Worm (Caenorhabditis elegans) whole organism, young adult: ENCODE measurements around the gene ttll-5.

ENCODE experiments used
- B0035.1 ChIP-seq: sonication (generic microtip); optimal IDR thresholded peaks from 2 replicates; lab custom pipeline; 2016; ENCODE audit warnings: missing genetic modification characterization, mild to moderate bottlenecking, missing compliant biosample characterization, missing genotype, missing genetic modification reagents
- B0336.3 ChIP-seq: fragments of 200-800 bp; sonication (Bioruptor generic); IDR thresholded peaks from 2 replicates; pipeline ENCODE4 v1.3.6; 2022; ENCODE audit warnings: missing genetic modification characterization, missing compliant biosample characterization
- C06A6.2 ChIP-seq: fragments of 200-800 bp; sonication (Bioruptor generic); conservative IDR thresholded peaks from 2 replicates; pipeline ENCODE4 v1.3.6; 2022; ENCODE audit warnings: missing genetic modification characterization, missing compliant biosample characterization
- F23B12.7 ChIP-seq: sonication (generic microtip); optimal IDR thresholded peaks from 2 replicates; lab custom pipeline; 2017; ENCODE audit warnings: missing genetic modification characterization, mild to moderate bottlenecking, missing compliant biosample characterization, antibody characterized with exemption, moderate library complexity; ENCODE audit not compliant: insufficient read depth
- F39B2.1 ChIP-seq: fragments of 200-800 bp; sonication (Bioruptor generic); IDR thresholded peaks from 2 replicates; pipeline ENCODE4 v1.3.6; 2022; ENCODE audit warnings: missing genetic modification reagents, missing genetic modification characterization, missing compliant biosample characterization
- F49E8.2 ChIP-seq: sonication (generic microtip); optimal IDR thresholded peaks from 3 replicates; lab custom pipeline; 2017; ENCODE audit warnings: missing genetic modification characterization, mild to moderate bottlenecking, missing compliant biosample characterization, antibody characterized with exemption, moderate library complexity; ENCODE audit not compliant: insufficient read depth
- F52B5.7 ChIP-seq: sonication (generic microtip); optimal IDR thresholded peaks from 2 replicates; lab custom pipeline; 2016; ENCODE audit warnings: mild to moderate bottlenecking, missing genetic modification characterization, missing compliant biosample characterization
- F57A8.1 ChIP-seq: fragments of 200-800 bp; sonication (Bioruptor generic); optimal IDR thresholded peaks from 2 replicates; lab custom pipeline; 2018; ENCODE audit warnings: mild to moderate bottlenecking, missing genetic modification characterization, moderate library complexity, missing compliant biosample characterization
- T07F8.4 ChIP-seq: sonication (generic microtip); optimal IDR thresholded peaks from 2 replicates; lab custom pipeline; 2016; ENCODE audit warnings: mild to moderate bottlenecking, missing genetic modification characterization, moderate library complexity, missing compliant biosample characterization
- Y56A3A.18 ChIP-seq: fragments of 200-800 bp; sonication (Bioruptor generic); IDR thresholded peaks from 2 replicates; pipeline ENCODE4 v1.3.6; 2022; ENCODE audit warnings: missing genetic modification reagents, missing genetic modification characterization, missing compliant biosample characterization
- atf-7 ChIP-seq: sonication (generic microtip); optimal IDR thresholded peaks from 2 replicates; lab custom pipeline; 2017; ENCODE audit warnings: mild to moderate bottlenecking, missing genetic modification characterization, missing compliant biosample characterization
- attf-5 ChIP-seq: fragments of 200-800 bp; sonication (Bioruptor generic); optimal IDR thresholded peaks from 2 replicates; lab custom pipeline; 2018; ENCODE audit warnings: mild to moderate bottlenecking, missing genetic modification characterization, missing compliant biosample characterization
- cebp-1 ChIP-seq, 2 experiments: fragments of 200-800 bp in 1 of 2; sonication (Bioruptor generic) in 1 of 2; sonication (generic microtip) in 1 of 2; IDR thresholded peaks in 1 of 2; optimal IDR thresholded peaks in 1 of 2; 2 replicates each; pipeline versions ENCODE4 v1.3.6 to Lab custom; 2017 to 2022; ENCODE audit warnings: missing compliant biosample characterization in 2 of 2, missing genetic modification characterization in 2 of 2, mild to moderate bottlenecking in 1 of 2, missing genetic modification reagents in 1 of 2, moderate library complexity in 1 of 2
- cebp-2 ChIP-seq: fragments of 200-800 bp; sonication (Bioruptor generic); IDR thresholded peaks from 2 replicates; pipeline ENCODE4 v1.3.6; 2022; ENCODE audit warnings: missing genetic modification characterization, missing compliant biosample characterization
- ceh-40 ChIP-seq: fragments of 200-800 bp; sonication (Bioruptor generic); IDR thresholded peaks from 2 replicates; pipeline ENCODE4 v1.3.6; 2022; ENCODE audit warnings: missing genetic modification characterization, missing compliant biosample characterization
- ceh-58 ChIP-seq: fragments of 200-800 bp; sonication (Bioruptor generic); IDR thresholded peaks from 2 replicates; pipeline ENCODE4 v1.3.6; 2022; ENCODE audit warnings: missing genetic modification characterization, missing compliant biosample characterization
- ceh-79 ChIP-seq: sonication (generic microtip); optimal IDR thresholded peaks from 2 replicates; lab custom pipeline; 2017; ENCODE audit warnings: mild to moderate bottlenecking, missing genetic modification characterization, missing compliant biosample characterization
- ceh-91 ChIP-seq: fragments of 200-800 bp; sonication (Bioruptor generic); IDR thresholded peaks from 2 replicates; pipeline ENCODE4 v1.3.6; 2022; ENCODE audit warnings: missing genetic modification reagents, missing genetic modification characterization, missing compliant biosample characterization
- dpl-1 ChIP-seq: fragments of 150-350 bp; optimal IDR thresholded peaks from 2 replicates; lab custom pipeline; 2014; ENCODE audit warnings: missing biosample characterization, missing genetic modification reagents, missing genetic modification characterization
- egl-44 ChIP-seq: fragments of 200-800 bp; sonication (Bioruptor generic); IDR thresholded peaks from 2 replicates; pipeline ENCODE4 v1.3.6; 2022; ENCODE audit warnings: missing genetic modification reagents, missing genetic modification characterization, missing compliant biosample characterization
- egrh-3 ChIP-seq: fragments of 200-800 bp; sonication (Bioruptor generic); IDR thresholded peaks from 2 replicates; pipeline ENCODE4 v1.3.6; 2022; ENCODE audit warnings: missing genetic modification reagents, missing genetic modification characterization, missing compliant biosample characterization
- ekl-4 ChIP-seq: fragments of 200-800 bp; sonication (Bioruptor generic); IDR thresholded peaks from 2 replicates; pipeline ENCODE4 v1.3.6; 2022; ENCODE audit warnings: missing genetic modification reagents, missing genetic modification characterization, missing compliant biosample characterization
- ets-4 ChIP-seq: fragments of 200-800 bp; sonication (Bioruptor generic); optimal IDR thresholded peaks from 2 replicates; lab custom pipeline; 2018; ENCODE audit warnings: mild to moderate bottlenecking, missing genetic modification characterization, missing compliant biosample characterization
- him-1 ChIP-seq: sonication (generic microtip); optimal IDR thresholded peaks from 2 replicates; lab custom pipeline; 2016; ENCODE audit warnings: missing genotype, missing genetic modification reagents, missing genetic modification characterization, missing compliant biosample characterization
- hlh-12 ChIP-seq: sonication (generic microtip); optimal IDR thresholded peaks from 2 replicates; lab custom pipeline; 2016; ENCODE audit warnings: missing genetic modification characterization, missing compliant biosample characterization
- hmg-20 ChIP-seq: fragments of 200-800 bp; sonication (Bioruptor generic); IDR thresholded peaks from 2 replicates; pipeline ENCODE4 v1.3.6; 2022; ENCODE audit warnings: missing genetic modification reagents, missing genetic modification characterization, missing compliant biosample characterization
- hrde-1 ChIP-seq: sonication (generic microtip); optimal IDR thresholded peaks from 2 replicates; lab custom pipeline; 2016; ENCODE audit warnings: missing genetic modification characterization, mild to moderate bottlenecking, missing compliant biosample characterization, moderate library complexity, missing genotype, missing genetic modification reagents, borderline replicate concordance
- let-607 ChIP-seq, 2 experiments: fragments of 200-800 bp in 1 of 2; sonication (Bioruptor generic) in 1 of 2; sonication (generic microtip) in 1 of 2; optimal IDR thresholded peaks; 2 replicates each; lab custom pipeline; 2016 to 2018; ENCODE audit warnings: mild to moderate bottlenecking in 2 of 2, missing compliant biosample characterization in 2 of 2, missing genetic modification characterization in 2 of 2, moderate library complexity in 2 of 2, missing genotype in 1 of 2
- lin-35 ChIP-seq, 3 experiments: fragments of 150-350 bp in 2 of 3; sonication (generic microtip) in 1 of 3; optimal IDR thresholded peaks; 2 replicates each; lab custom pipeline; 2014 to 2018; ENCODE audit warnings: missing biosample characterization in 3 of 3, missing genetic modification characterization in 3 of 3, missing genetic modification reagents in 3 of 3
- lin-54 ChIP-seq: fragments of 200-800 bp; sonication (Bioruptor generic); optimal IDR thresholded peaks from 2 replicates; lab custom pipeline; 2018; ENCODE audit warnings: mild to moderate bottlenecking, missing genetic modification characterization, missing compliant biosample characterization
- lsy-27 ChIP-seq: sonication (generic microtip); optimal IDR thresholded peaks from 2 replicates; lab custom pipeline; 2017; ENCODE audit warnings: missing genetic modification characterization, mild to moderate bottlenecking, missing compliant biosample characterization, antibody characterized with exemption, missing genotype, borderline replicate concordance; ENCODE audit not compliant: insufficient read depth
- madf-8 ChIP-seq: fragments of 200-800 bp; sonication (Bioruptor generic); conservative IDR thresholded peaks from 2 replicates; pipeline ENCODE4 v1.3.6; 2022; ENCODE audit warnings: missing genetic modification reagents, missing genetic modification characterization, missing compliant biosample characterization
- mcd-1 ChIP-seq: fragments of 200-800 bp; sonication (Bioruptor generic); IDR thresholded peaks from 2 replicates; pipeline ENCODE4 v1.3.6; 2022; ENCODE audit warnings: missing genetic modification reagents, missing genetic modification characterization, missing compliant biosample characterization
- nfya-1 ChIP-seq: sonication (generic microtip); optimal IDR thresholded peaks from 2 replicates; lab custom pipeline; 2017; ENCODE audit warnings: antibody characterized with exemption, missing compliant biosample characterization, missing genetic modification characterization, borderline replicate concordance; ENCODE audit not compliant: insufficient read depth
- nhr-27 ChIP-seq: fragments of 200-800 bp; sonication (Bioruptor generic); optimal IDR thresholded peaks from 2 replicates; lab custom pipeline; 2018; ENCODE audit warnings: mild to moderate bottlenecking, missing genetic modification characterization, moderate library complexity, missing compliant biosample characterization
- nhr-80 ChIP-seq: sonication (generic microtip); optimal IDR thresholded peaks from 2 replicates; lab custom pipeline; 2016; ENCODE audit warnings: missing genetic modification characterization, missing compliant biosample characterization
- pbrm-1 ChIP-seq: fragments of 200-800 bp; sonication (Bioruptor generic); IDR thresholded peaks from 2 replicates; pipeline ENCODE4 v1.3.6; 2022; ENCODE audit warnings: missing genetic modification reagents, missing genetic modification characterization, missing compliant biosample characterization
- pha-4 ChIP-seq: fragments of 150-350 bp; sonication (generic microtip); optimal IDR thresholded peaks from 2 replicates; lab custom pipeline; 2014; ENCODE audit warnings: missing biosample characterization, missing genetic modification reagents, missing genetic modification characterization
- rcor-1 ChIP-seq: fragments of 200-800 bp; sonication (Bioruptor generic); IDR thresholded peaks from 2 replicates; pipeline ENCODE4 v1.3.6; 2022; ENCODE audit warnings: missing genetic modification reagents, missing genetic modification characterization, missing compliant biosample characterization
- snpc-3.4 ChIP-seq: sonication (generic microtip); optimal IDR thresholded peaks from 2 replicates; lab custom pipeline; 2017; ENCODE audit warnings: missing genetic modification characterization, mild to moderate bottlenecking, missing compliant biosample characterization, antibody characterized with exemption, moderate library complexity, missing genotype, missing genetic modification reagents
- tbx-9 ChIP-seq: sonication (generic microtip); optimal IDR thresholded peaks from 2 replicates; lab custom pipeline; 2016; ENCODE audit warnings: borderline replicate concordance, missing genetic modification characterization, inconsistent platforms, missing compliant biosample characterization
- tlf-1 ChIP-seq: fragments of 200-800 bp; sonication (Bioruptor generic); optimal IDR thresholded peaks from 2 replicates; lab custom pipeline; 2018; ENCODE audit warnings: mild to moderate bottlenecking, missing genetic modification characterization, missing compliant biosample characterization
- unc-130 ChIP-seq: sonication (generic microtip); optimal IDR thresholded peaks from 2 replicates; lab custom pipeline; 2016; ENCODE audit warnings: missing genetic modification reagents, missing genetic modification characterization, missing compliant biosample characterization
- zim-3 ChIP-seq: sonication (generic microtip); optimal IDR thresholded peaks from 2 replicates; lab custom pipeline; 2017; ENCODE audit warnings: mild to moderate bottlenecking, missing genetic modification characterization, moderate library complexity, missing compliant biosample characterization
- ztf-26 ChIP-seq: sonication (generic microtip); optimal IDR thresholded peaks from 2 replicates; lab custom pipeline; 2017; ENCODE audit warnings: missing genetic modification characterization, missing compliant biosample characterization
- ztf-3 ChIP-seq: fragments of 200-800 bp; sonication (Bioruptor generic); optimal IDR thresholded peaks from 2 replicates; lab custom pipeline; 2018; ENCODE audit warnings: mild to moderate bottlenecking, missing genetic modification characterization, missing compliant biosample characterization
- ztf-6 ChIP-seq: fragments of 200-800 bp; sonication (Bioruptor generic); IDR thresholded peaks from 2 replicates; pipeline ENCODE4 v1.3.6; 2022; ENCODE audit warnings: missing genetic modification reagents, missing genetic modification characterization, missing compliant biosample characterization

ttll-5 gene

DNA sequence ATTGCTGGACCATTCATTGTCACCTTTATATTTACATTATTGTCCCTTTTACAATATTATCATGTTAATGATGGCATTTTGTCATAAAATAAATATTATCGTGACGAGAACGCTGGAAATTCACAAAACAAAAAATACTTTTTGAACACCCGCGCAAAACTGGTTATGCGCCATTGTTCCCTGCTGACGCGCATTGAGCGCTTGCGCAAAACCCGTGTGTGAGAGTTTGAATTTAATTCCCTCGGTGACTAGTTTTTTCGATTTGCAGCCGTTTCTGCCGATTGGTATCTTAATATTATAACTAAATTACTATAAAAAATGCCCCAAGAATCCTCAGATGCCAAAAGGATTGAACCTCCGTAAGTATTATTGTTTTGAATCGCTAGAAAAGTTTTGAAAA is 12.6 kb downstream of the ttll-5 start, which contains the start of gene pafo-1 (continued):
- TF ChIP-seq nhr-27 (tag; lab: Kevin White, UChicago) = no peak
- peak; percentile 27 for TF ChIP-seq nhr-80 (tag; lab: Kevin White, UChicago)
- peak; percentile 57 for TF ChIP-seq hrde-1 (tag; lab: Kevin White, UChicago)
- no peak for TF ChIP-seq cebp-1 (GFP tag; IDR thresholded peaks at IDR 0.05; lab: Robert Waterston, UW)
- no peak for TF ChIP-seq cebp-1 (tag; optimal IDR thresholded peaks at IDR 0.05; lab: Kevin White, UChicago)
- no peak for TF ChIP-seq ceh-58 (GFP tag; lab: Robert Waterston, UW)
- peak; percentile 61 for TF ChIP-seq madf-8 (GFP tag; lab: Robert Waterston, UW)
- no peak for TF ChIP-seq F49E8.2 (tag; lab: Kevin White, UChicago)
- no peak for TF ChIP-seq lsy-27 (tag; lab: Kevin White, UChicago)
- peak; percentile 69 for TF ChIP-seq ztf-26 (tag; lab: Kevin White, UChicago)
- TF ChIP-seq ztf-3 (GFP tag; lab: Kevin White, UChicago) = no peak
- peak; percentile 88 for TF ChIP-seq rcor-1 (GFP tag; lab: Robert Waterston, UW)
- no peak for TF ChIP-seq ceh-79 (tag; lab: Kevin White, UChicago)
- peak in 1 of 2 experiments; percentile 16 for TF ChIP-seq let-607 (tag; optimal IDR thresholded peaks at IDR 0.05; lab: Kevin White, UChicago)
- TF ChIP-seq ekl-4 = peak; percentile 78
- no peak for TF ChIP-seq ets-4 (GFP tag; lab: Kevin White, UChicago)
- no peak for TF ChIP-seq egrh-3 (GFP tag; lab: Robert Waterston, UW)
- no peak for TF ChIP-seq nfya-1 (tag; lab: Kevin White, UChicago)
- no peak for TF ChIP-seq T07F8.4 (tag; lab: Kevin White, UChicago)
- peak; percentile 56 for TF ChIP-seq him-1
- TF ChIP-seq lin-35 (GFP tag; optimal IDR thresholded peaks at IDR 0.05; lab: Kevin White, UChicago) = peak; percentile 92 to 98 (median 93)
- peak; percentile 72 for TF ChIP-seq hmg-20 (GFP tag; lab: Robert Waterston, UW)
- no peak for TF ChIP-seq zim-3 (tag; lab: Kevin White, UChicago)
- peak; percentile 30 for TF ChIP-seq F23B12.7
- peak; percentile 76 for TF ChIP-seq tlf-1 (GFP tag; lab: Kevin White, UChicago)
- TF ChIP-seq Y56A3A.18 = peak; percentile 82; the same call in 1 of the 2 replicates
- TF ChIP-seq snpc-3.4 (tag; lab: Kevin White, UChicago) = peak; percentile 57
- TF ChIP-seq unc-130 (GFP tag; lab: Kevin White, UChicago) = peak; percentile 57
- TF ChIP-seq lin-54 = peak; percentile 100
- TF ChIP-seq pbrm-1 (GFP tag; lab: Robert Waterston, UW) = peak; percentile 91
- peak; percentile 42 for TF ChIP-seq atf-7
- no peak for TF ChIP-seq F52B5.7
- TF ChIP-seq C06A6.2 = peak; percentile 78
- peak; percentile 35 for TF ChIP-seq B0035.1 (tag; lab: Kevin White, UChicago)
- TF ChIP-seq egl-44 (GFP tag; lab: Robert Waterston, UW) = no peak
- TF ChIP-seq F57A8.1 (GFP tag; lab: Kevin White, UChicago) = no peak
- TF ChIP-seq hlh-12 (tag; lab: Kevin White, UChicago) = no peak
- peak; percentile 95 for TF ChIP-seq dpl-1 (GFP tag; lab: Kevin White, UChicago)
- peak; percentile 91 for TF ChIP-seq mcd-1 (GFP tag; lab: Robert Waterston, UW)
- no peak for TF ChIP-seq F39B2.1 (GFP tag; lab: Robert Waterston, UW)
- no peak for TF ChIP-seq ceh-40 (GFP tag; lab: Robert Waterston, UW)
- peak; percentile 89 for TF ChIP-seq attf-5
- TF ChIP-seq cebp-2 (GFP tag; lab: Robert Waterston, UW) = no peak
- no peak for TF ChIP-seq tbx-9 (tag; lab: Kevin White, UChicago)
- no peak for TF ChIP-seq ztf-6 (GFP tag; lab: Robert Waterston, UW)
- peak; percentile 35; the same call in 1 of the 2 replicates for TF ChIP-seq ceh-91
- TF ChIP-seq B0336.3 (GFP tag; lab: Robert Waterston, UW) = peak; percentile 92
- TF ChIP-seq pha-4 = peak; percentile 16
